Worm (Caenorhabditis elegans) whole organism, midembryonic: ENCODE results near the gene sid-5.

Experiments used
- T22C8.4 ChIP-seq: fragments of 200-800 bp; sonication (Bioruptor generic); IDR thresholded peaks from 2 replicates; pipeline ENCODE4 v1.3.6; 2022; ENCODE audit warnings: missing genetic modification characterization, missing compliant biosample characterization
- cog-1 ChIP-seq: sonication (generic microtip); optimal IDR thresholded peaks from 2 replicates; lab custom pipeline; 2016; ENCODE audit warnings: missing genetic modification characterization, missing compliant biosample characterization
- flt-1 ChIP-seq: fragments of 200-800 bp; sonication (Bioruptor generic); IDR thresholded peaks from 2 replicates; pipeline ENCODE4 v1.3.6; 2022; ENCODE audit warnings: missing genetic modification characterization, missing compliant biosample characterization
- klf-2 ChIP-seq: fragments of 200-800 bp; sonication (Bioruptor generic); conservative IDR thresholded peaks from 2 replicates; pipeline ENCODE4 v1.3.6; 2022; ENCODE audit warnings: missing genetic modification reagents, missing genetic modification characterization, missing compliant biosample characterization
- med-1 ChIP-seq: sonication (generic microtip); optimal IDR thresholded peaks from 2 replicates; lab custom pipeline; 2017; ENCODE audit warnings: missing genetic modification characterization, mild to moderate bottlenecking, missing compliant biosample characterization, antibody characterized with exemption, missing genetic modification reagents; ENCODE audit not compliant: insufficient read depth
- ref-1 ChIP-seq: fragments of 200-800 bp; sonication (Bioruptor generic); conservative IDR thresholded peaks from 2 replicates; pipeline ENCODE4 v1.3.6; 2022; ENCODE audit warnings: missing genetic modification reagents, missing genetic modification characterization, missing compliant biosample characterization
- tab-1 ChIP-seq: fragments of 200-800 bp; sonication (Bioruptor generic); IDR thresholded peaks from 2 replicates; pipeline ENCODE4 v1.3.6; 2022; ENCODE audit warnings: missing genetic modification characterization, missing compliant biosample characterization
- ztf-23 ChIP-seq: fragments of 200-800 bp; sonication (Bioruptor generic); IDR thresholded peaks from 2 replicates; pipeline ENCODE4 v1.3.6; 2022; ENCODE audit warnings: missing genetic modification reagents, missing genetic modification characterization, missing compliant biosample characterization
- ztf-29 ChIP-seq: fragments of 200-800 bp; sonication (Bioruptor generic); IDR thresholded peaks from 2 replicates; pipeline ENCODE4 v1.3.6; 2022; ENCODE audit warnings: missing genetic modification reagents, missing genetic modification characterization, missing compliant biosample characterization

Gene sid-5

DNA sequence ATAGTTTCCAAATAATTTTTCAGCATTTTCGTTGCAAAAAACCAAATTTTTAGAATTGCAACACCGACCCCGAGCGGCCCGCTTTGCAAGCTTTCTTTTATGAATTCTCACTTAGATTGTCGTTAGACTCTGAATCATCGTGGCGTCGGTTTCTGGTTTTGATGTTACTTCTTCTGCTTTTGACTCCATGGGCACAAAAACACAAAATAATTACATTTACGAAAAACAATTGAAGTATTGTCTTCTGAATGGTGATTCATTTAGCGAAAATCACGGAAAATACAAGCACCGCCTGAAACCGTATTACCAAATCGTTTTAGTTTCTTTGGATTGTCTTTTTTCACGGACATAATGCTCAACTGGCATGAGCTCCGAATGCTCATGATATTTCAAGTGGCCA lies 3.4 kb upstream of the sid-5 start, which contains the start of gene pes-23:
Gene pes-23, plus strand, starts transcription at position 301 of the 400 bp plus-strand sequence.
- TF ChIP-seq klf-2 (GFP tag; lab: Robert Waterston, UW) (no peak), tab-1 (GFP tag; lab: Robert Waterston, UW) (no peak), T22C8.4 (GFP tag; lab: Robert Waterston, UW) (no peak), ztf-23 (GFP tag; lab: Robert Waterston, UW) (no peak), ztf-29 (no peak), med-1 (GFP tag; lab: Kevin White, UChicago) (no peak), ref-1 (no peak), flt-1 (GFP tag; lab: Robert Waterston, UW) (no peak), cog-1 (tag; lab: Kevin White, UChicago) (no peak)

ce11 chrX:6902958-6903357 lies 1.6 kb upstream of the sid-5 start:
- TF ChIP-seq ztf-23 (GFP tag; lab: Robert Waterston, UW), result peak; percentile 90
- peak; percentile 85 for TF ChIP-seq klf-2 (GFP tag; lab: Robert Waterston, UW)
- peak; percentile 49 for TF ChIP-seq cog-1 (tag; lab: Kevin White, UChicago)
- TF ChIP-seq tab-1 (GFP tag; lab: Robert Waterston, UW), result peak; percentile 82
- no peak; the same call in none of the 2 replicates for TF ChIP-seq T22C8.4 (GFP tag; lab: Robert Waterston, UW)
- peak; percentile 90 for TF ChIP-seq flt-1 (GFP tag; lab: Robert Waterston, UW)
- no peak; the same call in 1 of the 2 replicates for TF ChIP-seq ztf-29
- peak; percentile 66; the same call in 1 of the 2 replicates for TF ChIP-seq ref-1
- TF ChIP-seq med-1 (GFP tag; lab: Kevin White, UChicago), result peak; percentile 19

ce11 chrX:6905581-6905980 lies 1.1 kb downstream of the sid-5 start:
- TF ChIP-seq klf-2 (GFP tag; lab: Robert Waterston, UW) (no peak), med-1 (GFP tag; lab: Kevin White, UChicago) (no peak), T22C8.4 (GFP tag; lab: Robert Waterston, UW) (no peak)

ce11 chrX:6913989-6914388 lies 9.5 kb downstream of the sid-5 start, which contains the start of gene nhx-4:
nhx-4 (plus strand) TSS chrX:6914289.
- TF ChIP-seq ztf-29, result no peak
- no peak for TF ChIP-seq T22C8.4 (GFP tag; lab: Robert Waterston, UW)
- no peak for TF ChIP-seq klf-2 (GFP tag; lab: Robert Waterston, UW)
- TF ChIP-seq ref-1, result no peak
- no peak for TF ChIP-seq ztf-23 (GFP tag; lab: Robert Waterston, UW)
- TF ChIP-seq tab-1 (GFP tag; lab: Robert Waterston, UW), result no peak
- no peak for TF ChIP-seq med-1 (GFP tag; lab: Kevin White, UChicago)
- TF ChIP-seq flt-1 (GFP tag; lab: Robert Waterston, UW), result no peak
- TF ChIP-seq cog-1 (tag; lab: Kevin White, UChicago), result no peak

ce11 chrX:6915279-6915678 lies 10.8 kb downstream of the sid-5 start:
- TF ChIP-seq tab-1 (GFP tag; lab: Robert Waterston, UW), result no peak
- TF ChIP-seq cog-1 (tag; lab: Kevin White, UChicago), result no peak
- no peak for TF ChIP-seq flt-1 (GFP tag; lab: Robert Waterston, UW)
- no peak for TF ChIP-seq T22C8.4 (GFP tag; lab: Robert Waterston, UW)
- no peak for TF ChIP-seq ztf-29
- no peak for TF ChIP-seq ref-1
- no peak for TF ChIP-seq ztf-23 (GFP tag; lab: Robert Waterston, UW)
- no peak for TF ChIP-seq med-1 (GFP tag; lab: Kevin White, UChicago)
- no peak for TF ChIP-seq klf-2 (GFP tag; lab: Robert Waterston, UW)

DNA sequence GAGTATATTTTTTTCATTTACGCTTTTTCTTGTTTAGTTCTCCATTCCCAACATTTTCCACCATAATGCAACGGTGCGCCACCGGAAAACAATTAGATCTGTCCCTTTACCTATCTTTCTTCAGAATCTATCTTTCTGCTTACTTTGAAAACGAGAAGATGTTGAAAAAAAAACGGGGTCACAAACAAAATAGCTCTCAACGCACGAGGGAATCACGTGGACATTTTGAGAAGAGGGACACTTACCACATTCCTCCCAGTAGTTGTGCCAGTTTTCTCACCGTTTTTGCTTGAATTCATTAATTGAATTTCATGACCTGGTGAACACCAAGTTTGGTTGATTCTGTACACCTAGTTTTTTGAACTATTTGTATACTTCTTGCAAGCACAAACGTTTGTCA lies 11.6 kb downstream of the sid-5 start:
- TF ChIP-seq ztf-29, result no peak
- TF ChIP-seq tab-1 (GFP tag; lab: Robert Waterston, UW), result no peak
- TF ChIP-seq med-1 (GFP tag; lab: Kevin White, UChicago), result no peak
- no peak for TF ChIP-seq flt-1 (GFP tag; lab: Robert Waterston, UW)
- TF ChIP-seq T22C8.4 (GFP tag; lab: Robert Waterston, UW), result no peak
- TF ChIP-seq cog-1 (tag; lab: Kevin White, UChicago), result no peak
- no peak for TF ChIP-seq klf-2 (GFP tag; lab: Robert Waterston, UW)
- TF ChIP-seq ztf-23 (GFP tag; lab: Robert Waterston, UW), result no peak
- TF ChIP-seq ref-1, result no peak

DNA sequence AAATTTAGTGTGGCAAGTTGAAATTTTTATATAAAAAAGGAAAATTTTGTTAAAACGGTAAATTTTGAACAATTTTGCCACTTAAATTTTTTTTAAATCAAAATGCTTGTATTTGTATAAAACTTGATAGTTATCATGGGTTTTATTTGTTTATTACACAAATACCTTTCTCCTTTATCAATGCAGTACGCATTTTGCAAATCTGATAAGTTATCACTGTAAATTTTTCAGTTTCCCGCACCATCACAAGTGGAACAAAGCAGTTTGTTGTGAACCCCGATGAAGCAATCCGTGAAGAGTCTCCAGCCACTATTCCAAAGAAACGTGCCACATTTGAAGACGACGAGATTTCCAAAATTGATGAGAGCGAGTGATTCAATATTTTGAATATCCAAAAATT lies 15.6 kb downstream of the sid-5 start:
- TF ChIP-seq ztf-23 (GFP tag; lab: Robert Waterston, UW), result no peak
- TF ChIP-seq T22C8.4 (GFP tag; lab: Robert Waterston, UW), result no peak
- TF ChIP-seq med-1 (GFP tag; lab: Kevin White, UChicago), result no peak
- TF ChIP-seq klf-2 (GFP tag; lab: Robert Waterston, UW), result no peak
- no peak for TF ChIP-seq flt-1 (GFP tag; lab: Robert Waterston, UW)
- no peak for TF ChIP-seq ztf-29
- TF ChIP-seq ref-1, result no peak

- TF ChIP-seq T22C8.4 (GFP tag; lab: Robert Waterston, UW), result no peak
- TF ChIP-seq tab-1 (GFP tag; lab: Robert Waterston, UW), result no peak
- no peak for TF ChIP-seq ztf-23 (GFP tag; lab: Robert Waterston, UW)
- TF ChIP-seq klf-2 (GFP tag; lab: Robert Waterston, UW), result no peak
- no peak for TF ChIP-seq med-1 (GFP tag; lab: Kevin White, UChicago)
- no peak for TF ChIP-seq ztf-29
These were observed 19.9 kb downstream of the sid-5 start, which contains the start of gene otpl-3 for ce11 chrX:6924461-6924860. otpl-3 (minus strand) TSS chrX:6924764.

ce11 chrX:6926952-6927351 lies 22.4 kb downstream of the sid-5 start:
- TF ChIP-seq flt-1 (GFP tag; lab: Robert Waterston, UW), result no peak
- no peak for TF ChIP-seq cog-1 (tag; lab: Kevin White, UChicago)
- no peak for TF ChIP-seq ztf-29
- TF ChIP-seq ref-1, result no peak
- no peak for TF ChIP-seq klf-2 (GFP tag; lab: Robert Waterston, UW)
- TF ChIP-seq T22C8.4 (GFP tag; lab: Robert Waterston, UW), result no peak
- no peak for TF ChIP-seq ztf-23 (GFP tag; lab: Robert Waterston, UW)
- TF ChIP-seq tab-1 (GFP tag; lab: Robert Waterston, UW), result no peak
- TF ChIP-seq med-1 (GFP tag; lab: Kevin White, UChicago), result no peak
